Fruit fly (Drosophila melanogaster): Measurements from ENCODE around the gene CG7884.

Gene CG7884

dm6 chrX:19285441-19285840 is 65.0 kb downstream of the CG7884 start:
- TF ChIP-seq CG4318 (GFP tag; optimal IDR thresholded peaks at IDR 0.05) (no peak), svp (GFP tag) (peak; percentile 69), CG6276 (GFP tag; optimal IDR thresholded peaks at IDR 0.05) (no peak), Eip93F (GFP tag; optimal IDR thresholded peaks at IDR 0.05) (no peak), Gug (GFP tag; IDR thresholded peaks at IDR 0.05) (no peak), Hr38 (GFP tag; optimal IDR thresholded peaks at IDR 0.05) (no peak), Eip75B (GFP tag; optimal IDR thresholded peaks at IDR 0.05) (no peak), fd85E (GFP tag; optimal IDR thresholded peaks at IDR 0.05) (no peak), vri (GFP tag; optimal IDR thresholded peaks at IDR 0.05) (peak; percentile 90), CG7368 (GFP tag; optimal IDR thresholded peaks at IDR 0.05) (no peak), CG32006 (GFP tag; optimal IDR thresholded peaks at IDR 0.05) (no peak), CG6792 (GFP tag; optimal IDR thresholded peaks at IDR 0.05) (no peak), pdm3 (GFP tag; optimal IDR thresholded peaks at IDR 0.05) (no peak), ss (GFP tag; optimal IDR thresholded peaks at IDR 0.05) (no peak), topi (GFP tag; optimal IDR thresholded peaks at IDR 0.05) (no peak), Ets21C (GFP tag; optimal IDR thresholded peaks at IDR 0.05) (no peak), Sox15 (GFP tag; optimal IDR thresholded peaks at IDR 0.05) (no peak), CG10631 (GFP tag; optimal IDR thresholded peaks at IDR 0.05) (no peak), net (GFP tag; optimal IDR thresholded peaks at IDR 0.05) (no peak), fd59A (GFP tag; optimal IDR thresholded peaks at IDR 0.05) (no peak), spab (GFP tag; optimal IDR thresholded peaks at IDR 0.05) (no peak), lz (GFP tag; optimal IDR thresholded peaks at IDR 0.05) (no peak), Eip78C (GFP tag) (peak; percentile 45), achi (GFP tag; optimal IDR thresholded peaks at IDR 0.05) (no peak), salr (GFP tag; optimal IDR thresholded peaks at IDR 0.05) (no peak), CG1621 (tag; optimal IDR thresholded peaks at IDR 0.05) (no peak)
